Fruit fly (Drosophila melanogaster) whole organism, larva: ENCODE data around the gene brat.
A peak's percentile ranks its signal among the peaks of the same experiment; 100 is the strongest.

Source experiments
- noc ChIP-seq: fragments of 200-800 bp; sonication (Bioruptor generic); optimal IDR thresholded peaks from 3 replicates; lab custom pipeline; 2019; ENCODE audit warnings: missing biosample characterization, mild to moderate bottlenecking, missing genetic modification characterization, moderate library complexity

Gene brat

DNA sequence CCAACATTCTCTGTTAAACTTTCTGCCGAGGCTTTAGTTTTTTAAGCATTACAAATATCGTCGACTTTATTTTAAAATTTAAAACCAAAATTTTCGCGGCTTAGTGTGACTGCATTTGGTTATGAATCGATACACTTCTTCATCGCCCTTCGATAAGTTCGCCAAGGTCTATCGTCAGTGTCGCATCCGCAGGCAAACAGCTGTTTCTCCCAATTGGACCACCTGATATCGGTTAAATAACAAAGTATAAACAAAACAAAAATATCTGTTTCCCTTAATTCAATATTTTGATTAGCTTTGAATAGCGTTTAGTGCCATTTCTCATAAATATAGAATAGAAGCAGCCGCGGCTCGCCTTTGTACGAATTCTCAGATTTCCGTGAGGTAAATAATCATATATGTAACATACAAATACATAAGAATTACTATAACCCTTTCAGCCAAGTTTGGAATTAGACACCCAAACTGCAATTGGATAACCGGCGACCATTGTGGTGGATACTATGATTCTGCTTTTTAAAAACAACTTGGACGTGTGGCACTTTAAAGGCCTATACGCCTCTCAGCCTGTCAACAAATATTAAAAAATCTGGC is 19.3 kb upstream of the brat start, which contains the start of gene CG10561:
Gene CG10561, plus strand, starts transcription at position 219 of the 594 bp plus-strand sequence.
- TF ChIP-seq noc (tag; lab: Kevin White, UChicago) = no peak

DNA sequence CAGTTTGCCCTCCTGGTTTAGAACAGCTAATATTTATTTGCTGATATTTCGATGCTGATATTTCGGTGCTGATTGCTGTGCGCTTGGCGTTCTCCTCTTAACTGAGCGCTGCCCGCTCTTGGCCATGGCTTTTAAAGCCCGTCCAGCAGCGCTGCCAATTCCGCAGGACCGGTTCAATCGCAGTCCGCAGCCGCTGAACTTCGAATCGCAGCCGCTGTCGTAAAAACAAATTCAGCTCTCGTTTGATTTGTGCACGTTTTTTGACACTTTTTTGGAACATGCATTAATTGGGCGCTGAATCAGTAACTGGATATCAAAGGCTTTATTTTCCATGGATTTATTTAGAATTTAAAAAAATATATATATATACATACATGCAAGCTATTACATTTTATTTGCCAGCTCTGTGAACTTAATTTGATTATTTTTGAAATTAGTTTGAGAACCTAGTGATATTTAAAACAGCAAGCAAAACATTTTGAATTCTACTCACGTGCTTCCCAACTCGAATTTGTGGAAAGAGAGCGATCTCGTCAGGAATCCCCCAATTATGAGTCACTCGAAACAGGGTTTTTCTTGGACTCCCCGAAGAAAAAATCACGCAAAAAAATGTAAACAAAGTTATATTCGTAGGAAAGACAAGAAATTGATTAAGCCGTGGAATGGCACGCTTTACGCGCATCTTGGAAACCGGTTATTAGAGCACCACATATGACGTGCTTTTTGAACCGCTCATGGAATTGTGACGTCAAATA is 13.2 kb upstream of the brat start, which contains the start of gene Ddc:
Gene Ddc, minus strand, starts transcription at position 111 of the 755 bp plus-strand sequence.
- no peak for TF ChIP-seq noc (tag; lab: Kevin White, UChicago)

DNA sequence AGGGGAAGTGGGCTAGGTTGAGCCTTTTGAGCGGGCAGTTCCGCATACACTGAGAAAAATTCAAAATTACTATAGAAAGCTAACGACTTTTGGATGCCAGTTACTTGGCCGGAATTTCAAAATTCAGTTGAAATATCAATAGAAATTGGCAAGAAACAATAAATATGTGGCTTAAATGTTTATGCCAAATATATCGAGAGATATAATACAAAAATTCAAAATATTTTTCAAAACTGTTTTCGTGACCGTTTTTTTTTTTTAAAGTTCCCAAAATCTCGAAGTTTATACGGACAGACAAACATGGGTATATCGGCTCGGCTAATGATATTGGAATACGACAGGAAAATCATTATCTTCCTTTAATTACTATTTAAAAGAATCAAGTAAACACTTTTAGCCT is 12.6 kb upstream of the brat start:
- no peak for TF ChIP-seq noc (tag; lab: Kevin White, UChicago)

DNA sequence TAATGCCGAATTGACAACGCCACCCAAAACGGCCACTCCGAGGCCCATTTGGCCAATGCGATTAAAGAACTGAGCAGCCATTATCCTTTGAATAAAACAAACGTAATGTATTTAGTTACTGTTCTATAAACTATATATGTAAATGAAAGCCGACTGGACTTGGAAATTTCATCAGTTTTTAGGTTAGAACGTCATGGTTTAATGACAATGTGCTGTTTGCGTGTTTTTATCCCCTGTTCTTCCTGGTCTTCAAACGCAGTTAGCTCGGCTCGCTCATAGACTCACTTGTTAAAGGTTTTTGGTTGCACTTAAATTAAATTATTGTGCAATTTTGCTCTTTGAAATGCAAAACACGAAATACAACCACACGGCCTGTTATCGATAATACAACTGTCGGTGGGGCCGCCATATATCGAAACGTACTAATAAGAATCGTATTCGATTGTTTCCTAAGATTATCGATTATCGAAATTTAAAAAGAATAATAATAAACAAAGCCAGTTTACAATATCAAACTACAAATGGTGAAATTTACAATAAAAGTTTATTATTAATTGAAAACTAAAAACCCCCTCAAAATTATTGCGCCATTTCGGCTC is 10.0 kb upstream of the brat start, which contains the start of gene Phb1:
Gene Phb1, minus strand, starts transcription at position 398 of the 599 bp plus-strand sequence.
- no peak for TF ChIP-seq noc (tag; lab: Kevin White, UChicago)

DNA sequence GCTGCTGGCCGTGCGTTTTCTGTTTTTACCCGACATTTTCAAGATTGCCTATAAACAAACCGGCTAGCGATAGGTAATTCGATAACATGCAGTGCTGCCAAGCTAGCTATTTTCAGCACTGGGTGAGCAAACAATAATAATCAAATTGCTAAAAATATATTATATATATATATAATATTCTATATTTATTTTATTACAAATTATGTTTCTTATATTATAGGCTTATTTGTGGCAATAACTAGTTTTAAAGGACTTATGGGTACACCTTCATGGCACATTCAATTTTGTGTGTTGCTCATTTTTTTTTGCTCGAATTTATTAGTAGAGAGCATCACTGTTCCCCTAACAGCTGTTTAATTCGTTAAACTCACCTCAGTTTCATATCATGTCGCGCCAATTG is 6.7 kb upstream of the brat start:
- TF ChIP-seq noc (tag; lab: Kevin White, UChicago) = peak; percentile 74

DNA sequence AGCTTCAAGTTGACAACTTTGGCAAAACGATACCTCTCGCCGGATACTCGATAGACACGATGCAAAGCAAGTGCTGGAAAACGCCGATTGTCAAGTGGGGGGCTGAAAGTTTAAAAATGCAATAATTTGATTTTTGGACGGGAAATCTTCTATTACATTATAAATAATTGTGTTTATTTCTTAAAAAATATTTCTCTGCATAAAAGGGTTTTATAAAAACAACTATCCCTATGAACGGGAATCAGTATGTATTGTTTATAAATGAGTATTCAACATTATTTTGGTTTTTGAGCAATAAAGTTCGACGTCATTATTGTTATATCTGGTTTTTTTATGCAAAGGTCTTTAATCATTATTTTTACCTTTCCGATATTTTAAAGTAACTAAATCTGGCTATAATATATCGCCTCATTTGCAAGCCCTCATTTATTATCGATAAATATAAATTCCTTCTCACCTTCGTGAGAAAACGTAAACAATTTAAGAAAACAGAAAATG is 1.7 kb upstream of the brat start, which contains the start of the genes AsnRS and DCTN6-p27:
Gene AsnRS, minus strand, starts transcription at position 50 of the 498 bp plus-strand sequence.
Gene DCTN6-p27, plus strand, starts transcription at position 419 of the 498 bp plus-strand sequence.
- TF ChIP-seq noc (tag; lab: Kevin White, UChicago) = peak; percentile 76

DNA sequence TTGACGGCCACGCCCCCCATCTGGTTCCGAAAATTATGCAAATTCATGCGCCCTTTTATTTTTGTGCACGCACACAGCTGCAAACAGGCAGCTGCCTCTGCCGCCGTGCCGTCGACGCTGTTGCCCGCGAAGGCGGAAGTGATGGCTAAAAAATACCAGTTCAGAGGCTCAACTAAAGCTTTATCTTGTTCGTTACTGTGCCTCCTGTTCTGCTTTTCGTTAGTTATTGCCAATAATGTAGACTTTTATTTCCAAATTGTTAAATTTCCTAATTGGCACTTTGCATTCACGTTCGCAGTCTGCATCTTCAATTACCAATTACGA is 712 bp downstream of the brat start:
- no peak for TF ChIP-seq noc (tag; lab: Kevin White, UChicago)

DNA sequence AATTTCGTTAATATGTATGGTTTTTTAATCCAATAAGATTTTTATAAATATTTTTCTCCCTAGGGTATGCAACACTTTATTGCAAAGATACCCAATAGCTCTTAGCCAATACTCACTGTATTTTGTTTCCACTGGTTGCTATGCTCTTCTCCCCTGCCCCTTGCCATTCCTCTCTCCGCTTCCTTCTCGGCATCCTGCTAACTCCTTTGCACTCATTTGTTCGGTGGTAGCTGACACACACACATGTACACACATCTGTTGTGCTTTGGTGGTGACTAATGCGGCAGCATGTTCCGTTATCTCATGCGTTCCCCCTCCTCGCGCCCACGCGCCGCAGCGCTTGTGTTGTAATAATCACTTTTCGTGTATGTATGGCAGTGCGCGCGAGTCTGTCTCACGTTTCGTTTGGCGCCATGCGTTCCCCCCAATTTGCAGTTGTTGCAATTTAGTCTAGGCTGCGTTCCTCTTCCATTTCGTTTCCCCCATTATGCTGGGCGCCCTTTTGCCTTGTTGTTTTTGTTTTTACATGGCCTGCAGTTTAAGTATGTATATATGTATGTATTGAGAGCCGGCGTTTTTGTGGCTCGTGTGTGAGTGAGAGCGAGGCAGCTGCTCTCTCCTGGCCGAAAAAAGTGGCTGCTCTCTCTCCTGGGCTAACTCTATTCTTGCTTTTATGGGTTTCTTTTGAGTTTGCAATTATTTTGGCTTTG is 1.4 kb downstream of the brat start, which contains the start of gene Polr1D:
Gene Polr1D, minus strand, starts transcription at position 420 of the 710 bp plus-strand sequence.
- TF ChIP-seq noc (tag; lab: Kevin White, UChicago) = peak; percentile 17

DNA sequence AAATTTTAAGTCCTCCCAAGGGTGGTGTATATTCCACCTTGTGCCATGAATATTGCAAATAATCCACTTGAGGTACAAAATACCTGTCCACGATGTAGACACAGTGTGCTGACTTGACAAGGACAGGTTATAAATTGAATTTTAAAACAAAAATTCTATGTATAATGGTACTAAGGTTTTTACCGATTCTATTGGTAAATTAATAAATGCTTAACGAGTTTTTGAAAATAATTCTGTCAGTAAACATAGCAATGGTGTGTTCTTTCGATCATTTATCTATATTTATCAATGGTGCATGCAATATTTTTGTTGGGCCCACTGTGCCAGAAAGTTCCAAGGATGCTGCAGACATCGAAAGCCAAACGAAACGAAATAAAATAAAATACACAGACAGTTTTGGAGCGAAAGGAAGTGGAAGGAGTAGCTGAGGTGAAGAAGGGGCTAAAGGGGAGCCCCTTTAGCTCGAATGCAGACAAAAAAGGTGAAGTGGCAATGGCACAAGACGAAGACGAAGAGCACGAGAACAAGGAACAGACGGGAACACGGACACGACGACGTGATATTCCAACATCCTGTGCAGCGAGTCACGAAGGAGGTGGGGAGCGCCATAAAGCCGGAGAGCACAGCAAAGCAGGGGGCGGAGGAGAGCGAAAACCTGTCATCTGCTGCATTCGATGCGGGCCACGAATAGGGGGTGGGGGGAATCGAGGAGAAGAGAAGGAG is 2.5 kb downstream of the brat start:
- no peak for TF ChIP-seq noc (tag; lab: Kevin White, UChicago)

DNA sequence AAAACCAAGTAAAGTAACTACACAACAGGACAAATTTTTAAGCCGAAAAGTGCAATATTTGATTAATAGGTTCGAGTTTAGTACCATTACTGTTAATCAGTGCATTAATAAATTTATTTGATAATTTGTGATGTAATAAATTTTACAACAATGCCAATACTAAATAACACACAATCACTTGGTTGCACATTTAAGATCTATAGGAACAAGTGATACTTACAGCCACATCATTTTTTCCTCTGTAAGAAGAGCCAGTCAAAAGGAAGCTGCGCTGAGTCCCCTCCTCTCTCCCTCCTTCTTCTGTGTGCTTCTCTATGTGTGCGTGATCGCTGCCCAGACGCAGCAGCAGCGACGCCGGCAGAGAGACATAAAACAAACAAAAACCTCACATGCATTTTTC is 3.1 kb downstream of the brat start:
- TF ChIP-seq noc (tag; lab: Kevin White, UChicago) = no peak

DNA sequence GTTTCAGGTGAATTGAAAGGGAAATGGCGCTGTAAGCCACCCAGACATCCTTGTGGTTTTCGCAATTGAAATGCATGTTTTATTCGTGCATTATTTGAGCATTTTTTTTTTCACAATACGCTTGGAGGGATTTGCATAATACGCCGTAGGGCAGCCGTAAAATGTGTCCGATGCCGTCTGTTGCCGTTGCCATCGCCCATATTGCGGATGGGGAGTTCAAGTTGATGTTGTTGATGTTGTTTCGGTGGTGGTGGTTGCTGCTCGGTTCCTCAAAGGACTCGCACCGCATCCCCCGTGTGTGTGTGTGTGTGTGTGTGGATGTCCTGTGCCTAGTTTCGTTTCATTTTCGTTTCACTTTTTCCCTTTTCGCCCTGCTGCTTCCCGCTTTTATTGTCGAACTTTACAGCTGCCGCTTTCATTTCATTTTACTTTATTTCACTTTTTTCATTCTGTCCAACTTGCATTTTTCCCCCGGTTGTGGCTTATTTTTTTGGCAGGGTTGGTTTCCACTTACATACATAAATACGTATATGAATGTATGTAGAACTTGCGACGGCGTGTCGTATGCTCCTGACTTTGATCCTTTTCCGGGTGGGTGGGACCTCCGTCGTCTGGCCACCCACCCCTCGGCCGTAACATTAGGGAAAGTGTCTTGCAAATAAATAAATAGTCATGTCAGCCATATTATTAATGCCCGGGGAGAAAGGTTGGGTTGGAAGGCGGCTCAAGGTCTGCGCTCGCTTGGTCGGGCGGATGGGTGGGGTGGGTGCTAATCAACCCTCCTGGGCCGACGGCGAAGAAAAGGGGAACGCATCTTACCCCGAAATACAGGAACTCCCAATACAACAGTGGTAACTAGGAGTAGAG is 4.1 kb downstream of the brat start:
- no peak for TF ChIP-seq noc (tag; lab: Kevin White, UChicago)

DNA sequence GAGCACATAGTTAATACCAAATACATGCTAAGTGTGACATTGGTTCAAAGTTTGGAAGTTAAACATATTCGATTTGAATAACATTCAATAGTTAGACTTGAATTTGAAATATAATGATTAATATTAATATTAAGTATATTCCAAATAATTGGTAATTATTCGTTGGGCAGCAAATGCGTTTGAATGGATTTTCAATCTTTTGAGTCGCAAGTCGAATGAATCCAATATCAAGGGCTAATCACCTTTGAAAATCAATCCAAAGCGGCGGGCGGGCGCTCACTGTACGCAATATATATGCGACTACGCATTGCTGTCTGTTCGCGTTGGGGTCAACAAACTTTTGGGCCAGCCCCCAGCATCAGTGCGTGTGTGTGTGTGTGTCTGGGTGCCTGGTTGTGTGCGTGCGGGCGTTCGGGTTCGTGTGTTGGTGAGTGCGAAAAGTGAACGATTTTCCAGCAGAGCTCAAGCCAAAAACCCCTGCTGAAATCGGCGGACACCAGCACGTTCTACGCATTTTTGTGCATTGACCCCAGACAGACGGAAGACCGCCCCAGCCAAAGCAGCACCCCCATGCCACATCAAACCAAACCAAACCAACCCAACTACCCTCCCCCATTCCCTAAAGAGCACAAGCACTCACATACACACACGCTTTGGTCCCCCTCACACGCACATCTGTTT is 4.9 kb downstream of the brat start:
- no peak for TF ChIP-seq noc (tag; lab: Kevin White, UChicago)

DNA sequence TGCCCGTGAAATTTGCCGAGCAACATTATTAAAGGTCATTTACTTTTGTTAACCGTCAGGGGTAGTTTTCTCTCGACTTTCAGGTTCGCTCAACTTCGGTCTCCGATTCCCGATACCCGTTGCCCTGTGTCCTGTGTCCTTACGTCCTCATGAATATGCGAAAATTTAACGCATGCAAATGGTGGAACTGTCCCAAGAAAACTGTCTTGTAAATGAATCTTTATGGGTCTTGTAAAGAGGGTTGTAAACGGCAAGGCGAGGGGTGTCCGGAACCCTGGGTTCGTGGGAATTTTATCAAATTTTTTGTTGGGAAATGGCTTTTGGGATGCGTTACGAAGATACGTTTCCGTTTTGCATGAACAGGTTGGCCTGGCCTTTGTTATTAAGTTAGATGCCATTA is 6.1 kb downstream of the brat start:
- TF ChIP-seq noc (tag; lab: Kevin White, UChicago) = no peak
